Fruit fly (Drosophila melanogaster) whole organism, embryonic: ENCODE results near the gene HP1b.

Experiments used
- BtbVII ChIP-seq: fragments of 200-800 bp; sonication (Bioruptor generic); optimal IDR thresholded peaks from 3 replicates; lab custom pipeline; 2017; ENCODE audit warnings: missing biosample characterization, mild to moderate bottlenecking, missing genetic modification characterization
- CG10274 ChIP-seq: fragments of 200-800 bp; sonication (Bioruptor generic); optimal IDR thresholded peaks from 3 replicates; lab custom pipeline; 2017; ENCODE audit warnings: missing biosample characterization, mild to moderate bottlenecking, missing genetic modification characterization
- CG11696 ChIP-seq: fragments of 200-800 bp; sonication (Bioruptor generic); IDR thresholded peaks from 2 replicates; pipeline ENCODE4 v1.3.6; 2022; ENCODE audit warnings: missing biosample characterization, missing genetic modification characterization
- CG12769 ChIP-seq: fragments of 200-800 bp; sonication (Bioruptor generic); optimal IDR thresholded peaks from 2 replicates; lab custom pipeline; 2019; ENCODE audit warnings: missing biosample characterization, mild to moderate bottlenecking, missing genetic modification characterization, moderate library complexity
- CG13424 ChIP-seq: fragments of 200-800 bp; sonication (Bioruptor generic); optimal IDR thresholded peaks from 2 replicates; lab custom pipeline; 2019; ENCODE audit warnings: missing biosample characterization, mild to moderate bottlenecking, missing genetic modification characterization, moderate library complexity
- CG13775 ChIP-seq: fragments of 200-800 bp; sonication (Bioruptor generic); optimal IDR thresholded peaks from 3 replicates; lab custom pipeline; 2017; ENCODE audit warnings: missing biosample characterization, mild to moderate bottlenecking, missing genetic modification characterization
- CG1529 ChIP-seq: fragments of 200-800 bp; sonication (Bioruptor generic); optimal IDR thresholded peaks from 3 replicates; lab custom pipeline; 2018; ENCODE audit warnings: missing biosample characterization, missing genetic modification characterization
- CG17361 ChIP-seq: fragments of 200-800 bp; sonication (Bioruptor generic); IDR thresholded peaks from 3 replicates; pipeline ENCODE4 v1.3.6; 2022; ENCODE audit warnings: missing biosample characterization, missing genetic modification characterization
- CG3065 ChIP-seq: fragments of 200-800 bp; sonication (Bioruptor generic); optimal IDR thresholded peaks from 2 replicates; lab custom pipeline; 2016; ENCODE audit warnings: missing biosample characterization, missing genetic modification characterization
- CG31365 ChIP-seq: fragments of 200-800 bp; sonication (Bioruptor generic); optimal IDR thresholded peaks from 2 replicates; lab custom pipeline; 2018; ENCODE audit warnings: missing biosample characterization, mild to moderate bottlenecking, missing genetic modification characterization
- CG3281 ChIP-seq: fragments of 200-800 bp; sonication (Bioruptor generic); optimal IDR thresholded peaks from 3 replicates; lab custom pipeline; 2017; ENCODE audit warnings: missing biosample characterization, mild to moderate bottlenecking, missing genetic modification characterization
- CG6254 ChIP-seq: fragments of 200-800 bp; sonication (Bioruptor generic); optimal IDR thresholded peaks from 3 replicates; lab custom pipeline; 2017; ENCODE audit warnings: mild to moderate bottlenecking, missing biosample characterization, missing genetic modification reagents, missing genetic modification characterization
- CG6791 ChIP-seq: fragments of 200-800 bp; sonication (Bioruptor generic); IDR thresholded peaks from 3 replicates; pipeline ENCODE4 v1.3.6; 2022; ENCODE audit warnings: missing biosample characterization, missing genetic modification characterization; ENCODE audit not compliant: partially characterized antibody
- CG9797 ChIP-seq: fragments of 200-800 bp; sonication (Bioruptor generic); optimal IDR thresholded peaks from 3 replicates; lab custom pipeline; 2018; ENCODE audit warnings: missing biosample characterization, mild to moderate bottlenecking, missing genetic modification characterization
- CG9817 ChIP-seq: fragments of 200-800 bp; sonication (Bioruptor generic); optimal IDR thresholded peaks from 2 replicates; lab custom pipeline; 2018; ENCODE audit warnings: missing biosample characterization, mild to moderate bottlenecking, missing genetic modification characterization, moderate library complexity
- ERR ChIP-seq: fragments of 200-800 bp; sonication (Bioruptor generic); optimal IDR thresholded peaks from 2 replicates; lab custom pipeline; 2016; ENCODE audit warnings: missing biosample characterization, missing genetic modification characterization
- Eip74EF ChIP-seq, 2 experiments: fragments of 200-800 bp in 1 of 2; fragments of >200 bp in 1 of 2; sonication (Bioruptor generic) in 1 of 2; optimal IDR thresholded peaks; 2 replicates each; lab custom pipeline; 2017 to 2019; ENCODE audit warnings: missing biosample characterization in 2 of 2, missing genetic modification characterization in 2 of 2, mild to moderate bottlenecking in 1 of 2, moderate library complexity in 1 of 2
- HmgZ ChIP-seq: fragments of 200-800 bp; sonication (Bioruptor generic); optimal IDR thresholded peaks from 2 replicates; lab custom pipeline; 2018; ENCODE audit warnings: missing biosample characterization, mild to moderate bottlenecking, missing genetic modification characterization
- Jarid2 ChIP-seq: fragments of 200-800 bp; sonication (Bioruptor generic); optimal IDR thresholded peaks from 3 replicates; lab custom pipeline; 2017; ENCODE audit warnings: mild to moderate bottlenecking, missing biosample characterization, missing genetic modification reagents, missing genetic modification characterization
- Lhr ChIP-seq: fragments of 200-800 bp; sonication (Bioruptor generic); optimal IDR thresholded peaks from 3 replicates; lab custom pipeline; 2017; ENCODE audit warnings: mild to moderate bottlenecking, missing biosample characterization, missing genetic modification reagents, missing genetic modification characterization
- Med ChIP-seq: fragments of 200-800 bp; sonication (Bioruptor generic); peaks from one replicate; lab custom pipeline; 2016; ENCODE audit warnings: missing biosample characterization, missing genetic modification characterization, mild to moderate bottlenecking, inconsistent platforms, moderate library complexity
- NC2α ChIP-seq: fragments of 200-800 bp; sonication (Bioruptor generic); optimal IDR thresholded peaks from 2 replicates; lab custom pipeline; 2016; ENCODE audit warnings: missing biosample characterization, missing genetic modification characterization
- Optix ChIP-seq: fragments of 200-800 bp; sonication (Bioruptor generic); IDR thresholded peaks from 3 replicates; pipeline ENCODE4 v1.3.6; 2022; ENCODE audit warnings: missing biosample characterization, missing genetic modification characterization
- Rfx ChIP-seq: fragments of 200-800 bp; sonication (Bioruptor generic); IDR thresholded peaks from 2 replicates; pipeline ENCODE4 v1.3.6; 2022; ENCODE audit warnings: missing biosample characterization, missing genetic modification characterization
- Six4 ChIP-seq: fragments of 200-800 bp; sonication (Bioruptor generic); optimal IDR thresholded peaks from 2 replicates; lab custom pipeline; 2016; ENCODE audit warnings: missing biosample characterization, missing genetic modification characterization
- TFAM ChIP-seq: fragments of 200-800 bp; sonication (Bioruptor generic); optimal IDR thresholded peaks from 2 replicates; lab custom pipeline; 2017; ENCODE audit warnings: missing biosample characterization, missing genetic modification characterization, inconsistent platforms
- ato ChIP-seq: fragments of 200-800 bp; sonication (Bioruptor generic); IDR thresholded peaks from 2 replicates; pipeline ENCODE4 v1.3.6; 2022; ENCODE audit warnings: missing biosample characterization, missing genetic modification characterization; ENCODE audit not compliant: partially characterized antibody
- az2 ChIP-seq: fragments of 200-800 bp; sonication (Bioruptor generic); optimal IDR thresholded peaks from 3 replicates; lab custom pipeline; 2016; ENCODE audit warnings: missing biosample characterization, missing genetic modification characterization
- cad ChIP-seq: fragments of >200 bp; optimal IDR thresholded peaks from 2 replicates; lab custom pipeline; 2017; ENCODE audit warnings: missing biosample characterization, missing genetic modification characterization
- crc ChIP-seq: fragments of 200-800 bp; sonication (Bioruptor generic); optimal IDR thresholded peaks from 2 replicates; lab custom pipeline; 2016; ENCODE audit warnings: missing biosample characterization, missing genetic modification characterization
- croc ChIP-seq: fragments of 200-800 bp; sonication (Bioruptor generic); conservative IDR thresholded peaks from 3 replicates; pipeline ENCODE4 v1.3.6; 2022; ENCODE audit warnings: missing biosample characterization, missing genetic modification characterization
- dpn ChIP-seq, 2 experiments: fragments of 200-800 bp; sonication (Bioruptor generic); optimal IDR thresholded peaks; 3 replicates each; lab custom pipeline; 2016; ENCODE audit warnings: missing biosample characterization in 2 of 2, missing genetic modification characterization in 2 of 2
- eve ChIP-seq, 2 experiments: fragments of >200 bp; optimal IDR thresholded peaks; 2 replicates each; lab custom pipeline; 2017; ENCODE audit warnings: missing biosample characterization in 2 of 2, missing genetic modification characterization in 2 of 2
- grau ChIP-seq: fragments of 200-800 bp; optimal IDR thresholded peaks from 3 replicates; lab custom pipeline; 2019; ENCODE audit warnings: missing biosample characterization, mild to moderate bottlenecking, missing genetic modification characterization, moderate library complexity
- hb ChIP-seq: fragments of 200-800 bp; sonication (Bioruptor generic); IDR thresholded peaks from 3 replicates; pipeline ENCODE4 v1.3.6; 2022; ENCODE audit warnings: missing biosample characterization, missing genetic modification characterization; ENCODE audit not compliant: partially characterized antibody
- hbn ChIP-seq: fragments of 200-800 bp; sonication (Bioruptor generic); IDR thresholded peaks from 2 replicates; pipeline ENCODE4 v1.3.6; 2022; ENCODE audit warnings: missing biosample characterization, missing genetic modification characterization; ENCODE audit not compliant: partially characterized antibody
- her ChIP-seq: fragments of 200-800 bp; sonication (Bioruptor generic); optimal IDR thresholded peaks from 2 replicates; lab custom pipeline; 2016; ENCODE audit warnings: missing biosample characterization, missing genetic modification characterization
- hth ChIP-seq: fragments of >200 bp; optimal IDR thresholded peaks from 2 replicates; lab custom pipeline; 2017; ENCODE audit warnings: inconsistent platforms
- jumu ChIP-seq: fragments of 200-800 bp; sonication (Bioruptor generic); optimal IDR thresholded peaks from 3 replicates; lab custom pipeline; 2016; ENCODE audit warnings: missing biosample characterization, missing genetic modification characterization
- lov ChIP-seq, 2 experiments: fragments of 200-800 bp in 1 of 2; fragments of >200 bp in 1 of 2; sonication (Bioruptor generic) in 1 of 2; IDR thresholded peaks in 1 of 2; optimal IDR thresholded peaks in 1 of 2; 2 replicates in 1 of 2; 3 replicates in 1 of 2; pipeline versions ENCODE4 v1.3.6 to Lab custom; 2017 to 2022; ENCODE audit warnings: missing biosample characterization in 1 of 2, missing genetic modification characterization in 1 of 2
- pfk ChIP-seq: fragments of 200-800 bp; sonication (Bioruptor generic); optimal IDR thresholded peaks from 2 replicates; lab custom pipeline; 2018; ENCODE audit warnings: missing biosample characterization, mild to moderate bottlenecking, missing genetic modification characterization, moderate library complexity
- prd ChIP-seq, 3 experiments: fragments of >200 bp in 2 of 3; fragments of 200-800 bp in 1 of 3; sonication (Bioruptor generic) in 1 of 3; optimal IDR thresholded peaks in 2 of 3; IDR thresholded peaks in 1 of 3; 2 replicates in 2 of 3; 3 replicates in 1 of 3; pipeline versions ENCODE4 v1.3.6 to Lab custom; 2017 to 2022; ENCODE audit warnings: missing biosample characterization in 1 of 3, missing genetic modification characterization in 1 of 3
- rib ChIP-seq: fragments of 200-800 bp; sonication (Bioruptor generic); IDR thresholded peaks from 2 replicates; pipeline ENCODE4 v1.3.6; 2022; ENCODE audit warnings: missing biosample characterization, missing genetic modification characterization
- shn ChIP-seq: fragments of 200-800 bp; sonication (Bioruptor generic); optimal IDR thresholded peaks from 3 replicates; lab custom pipeline; 2016; ENCODE audit warnings: missing biosample characterization, missing genetic modification characterization
- sqz ChIP-seq: fragments of 200-800 bp; sonication (Bioruptor generic); optimal IDR thresholded peaks from 3 replicates; lab custom pipeline; 2018; ENCODE audit warnings: missing biosample characterization, mild to moderate bottlenecking, missing genetic modification characterization
- toy ChIP-seq: fragments of 200-800 bp; sonication (Bioruptor generic); IDR thresholded peaks from 2 replicates; pipeline ENCODE4 v1.3.6; 2022; ENCODE audit warnings: missing biosample characterization, missing genetic modification characterization
- twi ChIP-seq: fragments of 200-800 bp; optimal IDR thresholded peaks from 2 replicates; lab custom pipeline; 2019; ENCODE audit warnings: missing biosample characterization, mild to moderate bottlenecking, missing genetic modification characterization, moderate library complexity
- zen ChIP-seq: fragments of 200-800 bp; sonication (Bioruptor generic); optimal IDR thresholded peaks from 3 replicates; lab custom pipeline; 2018; ENCODE audit warnings: missing biosample characterization, mild to moderate bottlenecking, missing genetic modification characterization, moderate library complexity
- zf30C ChIP-seq: fragments of 200-800 bp; sonication (Bioruptor generic); optimal IDR thresholded peaks from 3 replicates; lab custom pipeline; 2018; ENCODE audit warnings: missing biosample characterization, mild to moderate bottlenecking, missing genetic modification characterization

HP1b gene

DNA sequence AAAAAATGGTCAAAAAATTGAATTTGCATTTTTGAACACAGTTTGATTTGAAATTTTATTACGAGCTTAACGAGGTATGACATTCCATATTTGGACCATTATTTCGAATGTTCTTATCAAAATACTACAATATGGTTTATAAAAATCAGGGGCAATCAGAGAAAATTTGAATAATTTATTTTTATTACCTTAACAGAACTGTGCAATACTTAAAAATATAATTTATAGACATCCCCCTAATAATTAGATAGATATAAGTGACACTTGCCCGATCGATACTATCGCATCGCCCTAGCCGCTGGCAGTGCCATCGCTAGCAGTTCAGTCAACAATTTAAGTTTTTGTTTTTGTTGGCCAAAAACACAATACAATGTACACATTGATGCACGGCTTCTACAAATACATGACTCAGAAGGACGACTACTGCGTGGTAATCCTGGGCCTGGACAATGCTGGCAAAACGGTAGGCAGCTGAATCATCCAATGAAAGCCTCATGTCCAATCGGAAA lies 26.0 kb downstream of the HP1b start, which contains the start of gene Arfrp1 (continued):
- no peak for TF ChIP-seq CG1529 (GFP tag; lab: Kevin White, UChicago)
- TF ChIP-seq hb (GFP tag; lab: Robert Waterston, UW), result peak; percentile 74
- peak; percentile 76 for TF ChIP-seq CG6791
- TF ChIP-seq Eip74EF (GFP tag; optimal IDR thresholded peaks at IDR 0.05; lab: Kevin White, UChicago), result no peak
- TF ChIP-seq Lhr (GFP tag; lab: Kevin White, UChicago), result no peak
- TF ChIP-seq HmgZ (tag; lab: Kevin White, UChicago), result peak; percentile 18
- TF ChIP-seq Med (GFP tag; lab: Kevin White, UChicago), result peak; percentile 54
- peak; percentile 13 for TF ChIP-seq az2
- TF ChIP-seq pfk, result no peak
- TF ChIP-seq Rfx (GFP tag; lab: Robert Waterston, UW), result peak; percentile 33
- no peak for TF ChIP-seq ERR (GFP tag; lab: Kevin White, UChicago)
- 0 out of 2 replicates have a peak, but pooled peaks have one; percentile 23 for TF ChIP-seq toy
- TF ChIP-seq grau (tag; lab: Kevin White, UChicago), result no peak
- TF ChIP-seq CG3281 (GFP tag; lab: Kevin White, UChicago), result no peak
- no peak for TF ChIP-seq BtbVII (GFP tag; lab: Kevin White, UChicago)
- no peak for TF ChIP-seq CG31365 (tag; lab: Kevin White, UChicago)
- no peak for TF ChIP-seq CG12769 (tag; lab: Kevin White, UChicago)
- no peak for TF ChIP-seq her (GFP tag; lab: Kevin White, UChicago)
- TF ChIP-seq Optix (GFP tag; lab: Robert Waterston, UW), result no peak
- TF ChIP-seq croc (GFP tag; lab: Robert Waterston, UW), result no peak
- TF ChIP-seq zf30C (GFP tag; lab: Kevin White, UChicago), result no peak
- no peak for TF ChIP-seq CG6254
- TF ChIP-seq CG9797 (GFP tag; lab: Kevin White, UChicago), result no peak
- TF ChIP-seq dpn (GFP tag; optimal IDR thresholded peaks at IDR 0.05; lab: Kevin White, UChicago), result peak; percentile 6 to 47
- TF ChIP-seq shn (GFP tag; lab: Kevin White, UChicago), result no peak
- TF ChIP-seq jumu (GFP tag; lab: Kevin White, UChicago), result no peak
- no peak for TF ChIP-seq rib (GFP tag; lab: Robert Waterston, UW)
- TF ChIP-seq CG3065, result no peak
- TF ChIP-seq eve (GFP tag; optimal IDR thresholded peaks at IDR 0.05; lab: Kevin White, UChicago), result no peak
- TF ChIP-seq NC2α (GFP tag; lab: Kevin White, UChicago), result no peak
- no peak for TF ChIP-seq lov (optimal IDR thresholded peaks at IDR 0.05; lab: Kevin White, UChicago)
- no peak for TF ChIP-seq lov (GFP tag; IDR thresholded peaks at IDR 0.05; lab: Robert Waterston, UW)
- TF ChIP-seq CG13424 (tag; lab: Kevin White, UChicago), result peak; percentile 32
- TF ChIP-seq sqz (GFP tag; lab: Kevin White, UChicago), result no peak
- TF ChIP-seq zen (tag; lab: Kevin White, UChicago), result no peak
- no peak for TF ChIP-seq crc (GFP tag; lab: Kevin White, UChicago)
- no peak for TF ChIP-seq hth (lab: Kevin White, UChicago)
- TF ChIP-seq CG17361 (GFP tag; lab: Robert Waterston, UW), result peak; percentile 83; the same call in 2 of the 3 replicates
- TF ChIP-seq cad, result no peak
- no peak for TF ChIP-seq twi (tag; lab: Kevin White, UChicago)
- TF ChIP-seq Jarid2 (GFP tag; lab: Kevin White, UChicago), result no peak
- TF ChIP-seq CG10274 (GFP tag; lab: Kevin White, UChicago), result no peak
- TF ChIP-seq CG9817 (tag; lab: Kevin White, UChicago), result peak; percentile 21
- TF ChIP-seq CG13775, result peak; percentile 6
- no peak for TF ChIP-seq prd (optimal IDR thresholded peaks at IDR 0.05; lab: Kevin White, UChicago)
- TF ChIP-seq prd (GFP tag; IDR thresholded peaks at IDR 0.05; lab: Robert Waterston, UW), result peak; percentile 41; the same call in 1 of the 3 replicates
- no peak for TF ChIP-seq CG11696
- peak; percentile 55; the same call in 1 of the 2 replicates for TF ChIP-seq ato (GFP tag; lab: Robert Waterston, UW)
- no peak for TF ChIP-seq Six4 (GFP tag; lab: Kevin White, UChicago)
- peak; percentile 70 for TF ChIP-seq hbn (GFP tag; lab: Robert Waterston, UW)
- no peak for TF ChIP-seq TFAM (GFP tag; lab: Kevin White, UChicago)
